Worm (Caenorhabditis elegans) whole organism, midembryonic: ENCODE data around the gene fbxa-12.

Experiments
- T22C8.4 ChIP-seq: fragments of 200-800 bp; sonication (Bioruptor generic); IDR thresholded peaks from 2 replicates; pipeline ENCODE4 v1.3.6; 2022; ENCODE audit warnings: missing genetic modification characterization, missing compliant biosample characterization
- cog-1 ChIP-seq: sonication (generic microtip); optimal IDR thresholded peaks from 2 replicates; lab custom pipeline; 2016; ENCODE audit warnings: missing genetic modification characterization, missing compliant biosample characterization
- flt-1 ChIP-seq: fragments of 200-800 bp; sonication (Bioruptor generic); IDR thresholded peaks from 2 replicates; pipeline ENCODE4 v1.3.6; 2022; ENCODE audit warnings: missing genetic modification characterization, missing compliant biosample characterization
- klf-2 ChIP-seq: fragments of 200-800 bp; sonication (Bioruptor generic); conservative IDR thresholded peaks from 2 replicates; pipeline ENCODE4 v1.3.6; 2022; ENCODE audit warnings: missing genetic modification reagents, missing genetic modification characterization, missing compliant biosample characterization
- med-1 ChIP-seq: sonication (generic microtip); optimal IDR thresholded peaks from 2 replicates; lab custom pipeline; 2017; ENCODE audit warnings: missing genetic modification characterization, mild to moderate bottlenecking, missing compliant biosample characterization, antibody characterized with exemption, missing genetic modification reagents; ENCODE audit not compliant: insufficient read depth
- ref-1 ChIP-seq: fragments of 200-800 bp; sonication (Bioruptor generic); conservative IDR thresholded peaks from 2 replicates; pipeline ENCODE4 v1.3.6; 2022; ENCODE audit warnings: missing genetic modification reagents, missing genetic modification characterization, missing compliant biosample characterization
- tab-1 ChIP-seq: fragments of 200-800 bp; sonication (Bioruptor generic); IDR thresholded peaks from 2 replicates; pipeline ENCODE4 v1.3.6; 2022; ENCODE audit warnings: missing genetic modification characterization, missing compliant biosample characterization
- ztf-23 ChIP-seq: fragments of 200-800 bp; sonication (Bioruptor generic); IDR thresholded peaks from 2 replicates; pipeline ENCODE4 v1.3.6; 2022; ENCODE audit warnings: missing genetic modification reagents, missing genetic modification characterization, missing compliant biosample characterization
- ztf-29 ChIP-seq: fragments of 200-800 bp; sonication (Bioruptor generic); IDR thresholded peaks from 2 replicates; pipeline ENCODE4 v1.3.6; 2022; ENCODE audit warnings: missing genetic modification reagents, missing genetic modification characterization, missing compliant biosample characterization

fbxa-12 gene

DNA sequence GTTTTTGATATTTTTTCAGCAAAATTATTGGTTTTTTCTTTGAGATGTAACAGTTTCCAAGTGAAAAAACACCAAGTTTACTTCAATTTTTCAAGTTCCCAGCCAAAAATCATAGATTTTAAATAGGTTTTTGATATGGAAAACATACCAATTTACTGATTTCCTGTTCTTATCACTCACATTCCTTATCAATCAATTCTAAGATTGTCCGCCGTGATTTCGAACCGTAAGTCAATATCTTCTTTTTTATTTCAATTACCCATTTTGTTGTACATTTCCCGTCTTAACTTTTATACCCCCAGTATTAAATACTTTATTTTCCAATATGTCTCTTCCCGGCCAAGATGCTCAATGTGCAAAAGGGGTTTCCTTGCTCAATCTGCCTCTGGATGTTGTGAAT lies 5.0 kb downstream of the fbxa-12 start, which contains the start of gene fbxa-38:
fbxa-38 (plus strand) TSS at position 195 of the 400 bp plus-strand sequence.
- TF ChIP-seq cog-1 (no peak), med-1 (GFP tag; lab: Kevin White, UChicago) (no peak)

DNA sequence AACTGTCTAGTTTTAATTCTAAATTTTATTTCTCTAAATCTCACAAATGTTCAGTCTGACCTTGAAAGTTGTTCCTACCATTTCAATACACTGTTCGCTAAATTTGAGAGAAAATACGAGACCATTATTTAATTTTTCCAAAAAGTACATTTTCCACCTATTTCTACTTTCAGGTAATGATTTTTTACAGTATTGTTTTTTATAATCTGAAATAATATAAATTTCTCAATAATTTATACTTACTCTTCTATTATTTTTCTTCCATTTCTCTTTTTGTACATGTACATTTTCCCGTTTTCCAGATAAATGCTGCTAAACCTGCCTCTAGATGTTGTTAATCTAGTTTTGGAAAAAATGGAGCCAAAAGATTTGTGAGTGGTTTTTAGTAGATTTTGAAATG lies 7.9 kb downstream of the fbxa-12 start, which contains the start of gene fbxa-62:
fbxa-62 (plus strand) TSS at position 301 of the 400 bp plus-strand sequence.
- TF ChIP-seq ztf-23 (GFP tag; lab: Robert Waterston, UW) (no peak), flt-1 (GFP tag; lab: Robert Waterston, UW) (no peak), tab-1 (GFP tag; lab: Robert Waterston, UW) (no peak), cog-1 (no peak), ztf-29 (GFP tag; lab: Robert Waterston, UW) (no peak), T22C8.4 (GFP tag; lab: Robert Waterston, UW) (no peak), med-1 (GFP tag; lab: Kevin White, UChicago) (no peak), ref-1 (GFP tag; lab: Robert Waterston, UW) (no peak), klf-2 (no peak)

DNA sequence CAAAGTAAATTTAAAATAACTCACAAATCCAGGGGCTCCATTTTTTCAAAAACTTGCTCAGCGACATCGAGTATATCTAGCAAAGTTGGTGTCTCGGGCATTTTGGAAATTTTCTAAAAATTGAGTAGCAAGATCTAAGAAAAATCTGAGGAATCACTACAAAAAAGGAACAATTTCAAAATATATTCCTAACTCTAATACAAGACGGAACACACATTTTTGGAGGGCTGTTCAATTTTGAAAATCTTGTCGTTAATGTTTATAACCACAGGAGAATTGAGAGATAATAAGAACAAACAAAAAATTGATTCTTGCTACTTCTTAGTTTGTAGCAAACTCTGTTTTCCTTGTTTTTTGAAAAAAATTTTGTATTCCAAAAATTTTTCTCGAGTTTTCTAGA lies 12.9 kb downstream of the fbxa-12 start, which contains the start of gene fbxa-47:
fbxa-47 (minus strand) TSS at position 101 of the 400 bp plus-strand sequence.
- TF ChIP-seq cog-1 (no peak), ref-1 (GFP tag; lab: Robert Waterston, UW) (no peak), flt-1 (GFP tag; lab: Robert Waterston, UW) (no peak), T22C8.4 (GFP tag; lab: Robert Waterston, UW) (no peak), tab-1 (GFP tag; lab: Robert Waterston, UW) (no peak)

DNA sequence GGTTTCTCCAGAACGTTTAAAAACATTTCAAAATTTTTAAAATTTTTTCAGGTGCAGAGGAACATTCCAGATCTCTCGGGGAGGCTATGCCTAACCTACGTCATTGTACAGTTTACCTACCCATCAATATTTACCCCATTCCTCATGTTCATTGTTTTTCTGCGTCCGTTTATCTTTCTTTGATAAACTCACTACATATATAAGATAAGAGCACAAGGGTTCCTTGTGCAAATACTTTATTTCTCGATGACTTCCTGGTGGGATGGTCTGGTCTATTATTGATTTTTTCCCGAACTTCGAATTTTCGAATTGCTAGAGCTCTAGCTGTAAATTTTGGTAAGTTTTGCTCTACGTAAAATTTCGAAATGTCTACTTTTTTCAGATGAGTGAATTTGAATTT lies 13.9 kb downstream of the fbxa-12 start:
- TF ChIP-seq ztf-29 (GFP tag; lab: Robert Waterston, UW), result no peak
- TF ChIP-seq flt-1 (GFP tag; lab: Robert Waterston, UW), result no peak
- no peak for TF ChIP-seq T22C8.4 (GFP tag; lab: Robert Waterston, UW)
- TF ChIP-seq cog-1, result no peak
- no peak for TF ChIP-seq tab-1 (GFP tag; lab: Robert Waterston, UW)
- TF ChIP-seq med-1 (GFP tag; lab: Kevin White, UChicago), result no peak
- no peak for TF ChIP-seq klf-2
- no peak for TF ChIP-seq ztf-23 (GFP tag; lab: Robert Waterston, UW)
- TF ChIP-seq ref-1 (GFP tag; lab: Robert Waterston, UW), result no peak

ce11 chrIII:2234192-2234934 lies 14.9 kb downstream of the fbxa-12 start, which contains the start of gene C39B5.2:
Gene C39B5.2 (plus strand): TSS chrIII:2234884.
- TF ChIP-seq ztf-23 (GFP tag; lab: Robert Waterston, UW), result no peak
- TF ChIP-seq flt-1 (GFP tag; lab: Robert Waterston, UW), result peak; percentile 52; the same call in 1 of the 2 replicates

DNA sequence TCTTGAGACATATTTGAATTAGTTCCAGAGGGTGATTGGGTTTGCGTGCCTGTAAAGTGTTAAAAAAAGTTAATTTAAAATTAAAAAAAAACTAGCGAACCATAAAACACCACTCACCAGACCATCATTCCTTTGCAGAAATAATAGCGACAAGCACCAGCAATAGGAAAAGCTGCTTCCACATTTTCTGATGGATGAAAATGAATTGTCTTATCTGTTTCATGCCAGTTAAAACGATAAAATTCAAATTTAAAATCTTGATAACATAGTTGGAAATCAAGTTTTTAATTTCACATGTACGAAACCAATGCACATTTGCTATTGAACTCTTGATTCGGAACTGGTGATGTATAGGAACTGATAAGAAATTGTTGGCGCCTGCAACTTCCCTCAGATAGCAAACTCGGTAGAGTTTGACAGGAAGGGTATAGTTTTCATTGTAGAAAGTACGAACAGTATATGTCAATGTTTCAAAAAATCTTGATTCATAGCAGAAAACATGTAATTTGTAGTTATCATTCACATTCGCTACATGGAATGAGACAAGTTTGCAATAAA lies 20.2 kb downstream of the fbxa-12 start, which contains the start of gene C39B5.10:
C39B5.10 (minus strand) TSS at position 51 of the 558 bp plus-strand sequence.
- TF ChIP-seq klf-2 (no peak), ztf-23 (GFP tag; lab: Robert Waterston, UW) (no peak), ztf-29 (GFP tag; lab: Robert Waterston, UW) (no peak), flt-1 (GFP tag; lab: Robert Waterston, UW) (no peak), cog-1 (no peak), T22C8.4 (GFP tag; lab: Robert Waterston, UW) (no peak), med-1 (GFP tag; lab: Kevin White, UChicago) (no peak), ref-1 (GFP tag; lab: Robert Waterston, UW) (no peak), tab-1 (GFP tag; lab: Robert Waterston, UW) (no peak)

DNA sequence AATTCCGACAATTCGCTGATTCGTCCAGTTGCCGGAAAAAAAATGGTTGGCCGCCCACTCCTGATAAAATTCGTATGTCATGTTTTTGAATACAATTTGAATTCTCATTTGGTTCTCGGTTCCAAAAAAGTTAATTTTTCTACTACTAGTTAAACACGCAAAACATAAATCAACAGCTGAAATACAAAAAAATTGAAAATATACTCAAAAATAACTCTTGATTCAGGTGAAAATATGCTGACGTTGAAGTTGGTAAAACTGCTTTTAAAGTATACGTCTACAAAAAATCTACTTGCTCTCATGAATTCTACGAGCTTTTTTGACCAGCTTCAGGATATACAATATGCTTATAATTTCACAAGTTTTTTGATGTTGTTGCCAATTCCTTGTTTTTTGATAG lies 21.0 kb downstream of the fbxa-12 start, which contains the start of gene srz-56:
srz-56 (plus strand) TSS at position 301 of the 400 bp plus-strand sequence.
- TF ChIP-seq cog-1 (no peak), ztf-29 (GFP tag; lab: Robert Waterston, UW) (no peak), ref-1 (GFP tag; lab: Robert Waterston, UW) (no peak), ztf-23 (GFP tag; lab: Robert Waterston, UW) (no peak), T22C8.4 (GFP tag; lab: Robert Waterston, UW) (no peak), klf-2 (no peak), flt-1 (GFP tag; lab: Robert Waterston, UW) (no peak), tab-1 (GFP tag; lab: Robert Waterston, UW) (no peak), med-1 (GFP tag; lab: Kevin White, UChicago) (no peak)

DNA sequence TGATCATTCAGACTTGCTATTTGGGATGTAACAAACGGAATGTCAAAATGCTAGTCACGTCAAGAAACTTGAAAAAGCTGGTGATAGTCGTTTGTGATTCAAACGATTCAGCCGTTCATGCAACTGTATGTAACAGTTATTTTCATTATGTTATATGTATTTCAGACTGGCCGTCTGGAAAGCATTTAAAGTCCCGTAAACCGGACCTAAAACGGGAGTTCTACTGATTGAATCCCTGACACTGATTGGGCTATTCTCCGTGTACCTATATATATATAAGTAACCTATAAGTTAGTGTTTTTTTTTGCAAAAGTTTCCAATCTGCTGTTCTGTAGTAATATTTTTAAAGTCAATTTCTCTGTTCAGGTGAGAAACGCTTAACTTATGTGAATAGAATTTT lies 24.1 kb downstream of the fbxa-12 start:
- no peak for TF ChIP-seq klf-2
- TF ChIP-seq ztf-29 (GFP tag; lab: Robert Waterston, UW), result no peak
- no peak for TF ChIP-seq ref-1 (GFP tag; lab: Robert Waterston, UW)
- TF ChIP-seq flt-1 (GFP tag; lab: Robert Waterston, UW), result no peak
- no peak for TF ChIP-seq tab-1 (GFP tag; lab: Robert Waterston, UW)
- TF ChIP-seq cog-1, result no peak
- no peak for TF ChIP-seq med-1 (GFP tag; lab: Kevin White, UChicago)
- TF ChIP-seq ztf-23 (GFP tag; lab: Robert Waterston, UW), result no peak
- TF ChIP-seq T22C8.4 (GFP tag; lab: Robert Waterston, UW), result no peak

DNA sequence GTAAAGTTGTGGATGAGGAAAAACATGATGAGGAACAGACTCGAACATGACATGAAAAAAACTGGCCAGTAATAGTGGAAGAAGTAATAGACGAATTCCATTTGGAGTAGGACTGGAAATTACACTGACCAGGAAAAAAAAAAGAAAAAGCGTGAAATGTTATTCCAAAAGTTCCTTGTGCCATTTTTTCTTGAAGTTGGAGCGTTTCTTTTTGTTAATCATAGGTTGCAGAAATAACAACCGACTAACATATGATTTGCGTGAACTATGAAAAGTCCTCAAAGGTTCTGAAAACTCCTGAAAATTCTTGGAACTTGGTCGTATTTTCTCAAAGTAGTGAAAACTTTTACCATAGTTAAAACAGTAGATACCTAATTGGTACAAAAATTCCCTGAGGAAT lies 26.2 kb downstream of the fbxa-12 start, which contains the start of gene srd-67:
srd-67 (minus strand) TSS at position 101 of the 400 bp plus-strand sequence.
- TF ChIP-seq cog-1 (no peak), flt-1 (GFP tag; lab: Robert Waterston, UW) (no peak), med-1 (GFP tag; lab: Kevin White, UChicago) (no peak), ztf-23 (GFP tag; lab: Robert Waterston, UW) (no peak), T22C8.4 (GFP tag; lab: Robert Waterston, UW) (no peak), tab-1 (GFP tag; lab: Robert Waterston, UW) (no peak), ztf-29 (GFP tag; lab: Robert Waterston, UW) (no peak), klf-2 (no peak), ref-1 (GFP tag; lab: Robert Waterston, UW) (no peak)
